Fruit fly (Drosophila melanogaster) whole organism, embryonic: ENCODE measurements around the gene Cyp4d14.

Experiments used
- Atf3 ChIP-seq: fragments of 200-800 bp; sonication (Bioruptor generic); optimal IDR thresholded peaks from 3 replicates; lab custom pipeline; 2016; ENCODE audit warnings: missing biosample characterization, missing genetic modification characterization
- Bdp1 ChIP-seq: fragments of 200-800 bp; sonication (Bioruptor generic); optimal IDR thresholded peaks from 3 replicates; lab custom pipeline; 2016; ENCODE audit warnings: missing biosample characterization, missing genetic modification characterization
- CG10366 ChIP-seq: fragments of 200-800 bp; sonication (Bioruptor generic); IDR thresholded peaks from 2 replicates; pipeline ENCODE4 v1.3.6; 2022; ENCODE audit warnings: missing biosample characterization, missing genetic modification characterization
- CG11560 ChIP-seq: fragments of 200-800 bp; sonication (Bioruptor generic); IDR thresholded peaks from 3 replicates; pipeline ENCODE4 v1.3.6; 2022; ENCODE audit warnings: missing biosample characterization, missing genetic modification characterization
- CG11695 ChIP-seq: fragments of 200-800 bp; sonication (Bioruptor generic); IDR thresholded peaks from 3 replicates; pipeline ENCODE4 v1.3.6; 2022; ENCODE audit warnings: missing biosample characterization, missing genetic modification characterization
- CG12071 ChIP-seq: fragments of 200-800 bp; sonication (Bioruptor generic); optimal IDR thresholded peaks from 3 replicates; lab custom pipeline; 2018; ENCODE audit warnings: missing biosample characterization, mild to moderate bottlenecking, missing genetic modification characterization
- CG12299 ChIP-seq: fragments of 200-800 bp; sonication (Bioruptor generic); optimal IDR thresholded peaks from 2 replicates; lab custom pipeline; 2018; ENCODE audit warnings: missing biosample characterization, mild to moderate bottlenecking, missing genetic modification characterization
- CG12769 ChIP-seq: fragments of 200-800 bp; sonication (Bioruptor generic); optimal IDR thresholded peaks from 2 replicates; lab custom pipeline; 2019; ENCODE audit warnings: missing biosample characterization, mild to moderate bottlenecking, missing genetic modification characterization, moderate library complexity
- CG12942 ChIP-seq: fragments of 200-800 bp; sonication (Bioruptor generic); optimal IDR thresholded peaks from 3 replicates; lab custom pipeline; 2016; ENCODE audit warnings: missing biosample characterization, missing genetic modification characterization
- CG14050 ChIP-seq: fragments of 200-800 bp; sonication (Bioruptor generic); IDR thresholded peaks from 3 replicates; pipeline ENCODE4 v1.3.6; 2022; ENCODE audit warnings: missing biosample characterization, missing genetic modification characterization
- CG14860 ChIP-seq: fragments of 200-800 bp; sonication (Bioruptor generic); IDR thresholded peaks from 3 replicates; pipeline ENCODE4 v1.3.6; 2022; ENCODE audit warnings: missing biosample characterization, missing genetic modification characterization; ENCODE audit not compliant: partially characterized antibody
- CG15601 ChIP-seq: fragments of 200-800 bp; sonication (Bioruptor generic); optimal IDR thresholded peaks from 3 replicates; lab custom pipeline; 2019; ENCODE audit warnings: missing biosample characterization, mild to moderate bottlenecking, missing genetic modification characterization, moderate library complexity
- CG17802 ChIP-seq: fragments of 200-800 bp; sonication (Bioruptor generic); optimal IDR thresholded peaks from 2 replicates; lab custom pipeline; 2018; ENCODE audit warnings: missing biosample characterization, mild to moderate bottlenecking, missing genetic modification characterization, moderate library complexity
- CG2199 ChIP-seq: fragments of 200-800 bp; sonication (Bioruptor generic); IDR thresholded peaks from 3 replicates; pipeline ENCODE4 v1.3.6; 2022; ENCODE audit warnings: missing biosample characterization, missing genetic modification characterization
- CG2202 ChIP-seq: fragments of 200-800 bp; sonication (Bioruptor generic); optimal IDR thresholded peaks from 2 replicates; lab custom pipeline; 2018; ENCODE audit warnings: missing biosample characterization, mild to moderate bottlenecking, missing genetic modification characterization
- CG3163 ChIP-seq: fragments of 200-800 bp; sonication (Bioruptor generic); optimal IDR thresholded peaks from 3 replicates; lab custom pipeline; 2016; ENCODE audit warnings: missing biosample characterization, missing genetic modification characterization
- CG42726 ChIP-seq: fragments of 200-800 bp; sonication (Bioruptor generic); IDR thresholded peaks from 2 replicates; pipeline ENCODE4 v1.3.6; 2022; ENCODE audit warnings: missing biosample characterization, missing genetic modification characterization; ENCODE audit not compliant: partially characterized antibody
- CG4360 ChIP-seq: fragments of 200-800 bp; sonication (Bioruptor generic); IDR thresholded peaks from 2 replicates; pipeline ENCODE4 v1.3.6; 2022; ENCODE audit warnings: missing biosample characterization, missing genetic modification characterization
- CG9609 ChIP-seq: fragments of 200-800 bp; sonication (Bioruptor generic); optimal IDR thresholded peaks from 3 replicates; lab custom pipeline; 2016; ENCODE audit warnings: missing biosample characterization, missing genetic modification characterization
- CG9727 ChIP-seq: fragments of 200-800 bp; sonication (Bioruptor generic); optimal IDR thresholded peaks from 3 replicates; lab custom pipeline; 2017; ENCODE audit warnings: missing biosample characterization, mild to moderate bottlenecking, missing genetic modification characterization
- CG9876 ChIP-seq: fragments of 200-800 bp; sonication (Bioruptor generic); optimal IDR thresholded peaks from 2 replicates; lab custom pipeline; 2016; ENCODE audit warnings: missing biosample characterization, missing genetic modification characterization
- Mad ChIP-seq: fragments of 200-800 bp; sonication (Bioruptor generic); optimal IDR thresholded peaks from 2 replicates; lab custom pipeline; 2016; ENCODE audit warnings: missing biosample characterization, missing genetic modification characterization
- Oli ChIP-seq: fragments of 200-800 bp; sonication (Bioruptor generic); optimal IDR thresholded peaks from 2 replicates; lab custom pipeline; 2018; ENCODE audit warnings: missing biosample characterization, mild to moderate bottlenecking, missing genetic modification characterization, moderate library complexity
- Trl ChIP-seq, 3 experiments: fragments of >200 bp in 2 of 3; fragments of 200-800 bp in 1 of 3; sonication (Bioruptor generic) in 1 of 3; optimal IDR thresholded peaks; 2 replicates in 1 of 3; 3 replicates in 2 of 3; lab custom pipeline; 2016 to 2017; ENCODE audit warnings: missing biosample characterization in 1 of 3, missing genetic modification characterization in 1 of 3
- Xbp1 ChIP-seq: fragments of 200-800 bp; sonication (Bioruptor generic); optimal IDR thresholded peaks from 3 replicates; lab custom pipeline; 2016; ENCODE audit warnings: missing biosample characterization, mild to moderate bottlenecking, missing genetic modification characterization
- YL-1 ChIP-seq: fragments of 200-800 bp; sonication (Bioruptor generic); optimal IDR thresholded peaks from 3 replicates; lab custom pipeline; 2017; ENCODE audit warnings: missing biosample characterization, mild to moderate bottlenecking, missing genetic modification characterization
- ab ChIP-seq: fragments of 200-800 bp; sonication (Bioruptor generic); optimal IDR thresholded peaks from 2 replicates; lab custom pipeline; 2016; ENCODE audit warnings: missing biosample characterization, missing genetic modification characterization
- bcd ChIP-seq: fragments of 200-800 bp; sonication (Bioruptor generic); optimal IDR thresholded peaks from 2 replicates; lab custom pipeline; 2017; ENCODE audit warnings: missing biosample characterization, mild to moderate bottlenecking, missing genetic modification characterization
- crc ChIP-seq: fragments of 200-800 bp; sonication (Bioruptor generic); optimal IDR thresholded peaks from 2 replicates; lab custom pipeline; 2016; ENCODE audit warnings: missing biosample characterization, missing genetic modification characterization
- dm ChIP-seq: fragments of 200-800 bp; sonication (Bioruptor generic); optimal IDR thresholded peaks from 3 replicates; lab custom pipeline; 2016; ENCODE audit warnings: missing biosample characterization, missing genetic modification characterization
- dmrt11E ChIP-seq: fragments of 200-800 bp; sonication (Bioruptor generic); optimal IDR thresholded peaks from 3 replicates; lab custom pipeline; 2018; ENCODE audit warnings: missing biosample characterization, mild to moderate bottlenecking, missing genetic modification characterization, moderate library complexity
- fd96Cb ChIP-seq: fragments of 200-800 bp; sonication (Bioruptor generic); optimal IDR thresholded peaks from 2 replicates; lab custom pipeline; 2018; ENCODE audit warnings: missing biosample characterization, mild to moderate bottlenecking, missing genetic modification characterization, moderate library complexity
- gcm ChIP-seq: fragments of 200-800 bp; sonication (Bioruptor generic); optimal IDR thresholded peaks from 2 replicates; lab custom pipeline; 2019; ENCODE audit warnings: missing biosample characterization, mild to moderate bottlenecking, missing genetic modification characterization, moderate library complexity
- gro ChIP-seq: fragments of 200-800 bp; sonication (Bioruptor generic); optimal IDR thresholded peaks from 2 replicates; lab custom pipeline; 2016; ENCODE audit warnings: missing biosample characterization, missing genetic modification characterization
- her ChIP-seq: fragments of 200-800 bp; sonication (Bioruptor generic); optimal IDR thresholded peaks from 2 replicates; lab custom pipeline; 2016; ENCODE audit warnings: missing biosample characterization, missing genetic modification characterization
- luna ChIP-seq: fragments of 200-800 bp; sonication (Bioruptor generic); optimal IDR thresholded peaks from 2 replicates; lab custom pipeline; 2016; ENCODE audit warnings: missing biosample characterization, missing genetic modification characterization
- oc ChIP-seq: fragments of 200-800 bp; sonication (Bioruptor generic); optimal IDR thresholded peaks from 2 replicates; lab custom pipeline; 2018; ENCODE audit warnings: missing biosample characterization, mild to moderate bottlenecking, missing genetic modification characterization, moderate library complexity
- onecut ChIP-seq: fragments of 200-800 bp; sonication (Bioruptor generic); IDR thresholded peaks from 2 replicates; pipeline ENCODE4 v1.3.6; 2022; ENCODE audit warnings: missing biosample characterization, missing genetic modification characterization
- pb ChIP-seq: fragments of 200-800 bp; sonication (Bioruptor generic); optimal IDR thresholded peaks from 3 replicates; lab custom pipeline; 2016; ENCODE audit warnings: missing biosample characterization, missing genetic modification characterization
- pita ChIP-seq: fragments of 200-800 bp; sonication (Bioruptor generic); optimal IDR thresholded peaks from 2 replicates; lab custom pipeline; 2017; ENCODE audit warnings: missing biosample characterization, mild to moderate bottlenecking, missing genetic modification characterization
- pum ChIP-seq: fragments of 200-800 bp; sonication (Bioruptor generic); optimal IDR thresholded peaks from 2 replicates; lab custom pipeline; 2016; ENCODE audit warnings: missing biosample characterization, missing genetic modification characterization
- sim ChIP-seq: fragments of 200-800 bp; sonication (Bioruptor generic); IDR thresholded peaks from 2 replicates; pipeline ENCODE4 v1.3.6; 2022; ENCODE audit warnings: missing biosample characterization, missing genetic modification characterization
- sug ChIP-seq: fragments of 200-800 bp; optimal IDR thresholded peaks from 2 replicates; lab custom pipeline; 2019; ENCODE audit warnings: missing biosample characterization, mild to moderate bottlenecking, missing genetic modification characterization, moderate library complexity
- tgo ChIP-seq: fragments of 200-800 bp; sonication (Bioruptor generic); IDR thresholded peaks from 3 replicates; pipeline ENCODE4 v1.3.6; 2022; ENCODE audit warnings: missing biosample characterization, missing genetic modification characterization
- tio ChIP-seq: fragments of 200-800 bp; sonication (Bioruptor generic); optimal IDR thresholded peaks from 2 replicates; lab custom pipeline; 2017; ENCODE audit warnings: missing biosample characterization, missing genetic modification characterization, inconsistent platforms
- toy ChIP-seq: fragments of 200-800 bp; sonication (Bioruptor generic); IDR thresholded peaks from 2 replicates; pipeline ENCODE4 v1.3.6; 2022; ENCODE audit warnings: missing biosample characterization, missing genetic modification characterization
- ttk ChIP-seq: fragments of 200-800 bp; sonication (Bioruptor generic); IDR thresholded peaks from 2 replicates; pipeline ENCODE4 v2.1.2; 2022; ENCODE audit warnings: missing biosample characterization, missing genetic modification characterization
- usp ChIP-seq: fragments of >200 bp; optimal IDR thresholded peaks from 2 replicates; lab custom pipeline; 2017; ENCODE audit warnings: missing biosample characterization, missing genetic modification characterization
- zfh2 ChIP-seq: fragments of 200-800 bp; sonication (Bioruptor generic); optimal IDR thresholded peaks from 2 replicates; lab custom pipeline; 2016; ENCODE audit warnings: missing biosample characterization, missing genetic modification characterization

The Cyp4d14 gene

DNA sequence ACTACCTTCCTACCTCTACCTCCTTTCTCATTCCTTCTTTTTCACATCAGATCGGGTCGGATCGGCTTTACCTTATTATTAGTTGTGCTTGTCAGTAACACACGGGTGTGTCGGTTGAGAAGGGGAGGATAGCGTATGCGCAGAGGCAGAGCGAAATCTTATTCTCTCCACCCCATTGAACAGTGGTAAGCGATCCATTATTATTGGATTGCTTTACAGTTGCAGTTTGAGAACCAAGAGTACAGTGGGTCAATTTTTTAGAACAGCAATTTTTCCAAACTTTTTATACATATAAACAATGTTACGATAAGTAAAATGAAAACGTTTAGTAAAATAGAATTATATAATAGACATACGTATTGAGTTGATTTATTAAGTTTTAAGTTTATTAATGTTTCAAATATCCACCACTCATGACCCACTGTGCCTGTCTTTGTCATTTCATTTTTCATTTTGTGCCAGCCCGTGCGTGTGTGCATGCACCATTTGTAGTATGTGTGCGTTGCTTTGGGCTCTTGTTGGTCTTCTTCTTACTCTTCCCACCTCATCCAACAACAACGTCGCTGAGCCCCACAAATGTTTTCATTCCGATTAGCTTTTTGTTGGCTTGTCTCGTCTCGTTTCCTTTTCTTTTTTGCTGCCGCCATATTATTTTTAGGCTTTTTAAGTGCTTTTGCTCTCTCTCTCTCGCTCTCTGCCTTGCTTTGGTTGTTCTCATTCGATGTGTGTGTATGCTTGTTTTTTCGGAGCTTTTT lies 37.4 kb downstream of the Cyp4d14 start (continued):
- TF ChIP-seq Atf3 (GFP tag; lab: Kevin White, UChicago): peak; percentile 88
- peak; percentile 68 to 95 for TF ChIP-seq Trl (optimal IDR thresholded peaks at IDR 0.05; lab: Kevin White, UChicago)
- peak; percentile 90 for TF ChIP-seq Trl (GFP tag; optimal IDR thresholded peaks at IDR 0.05; lab: Kevin White, UChicago)
- TF ChIP-seq dmrt11E: peak; percentile 100
- TF ChIP-seq CG10366 (GFP tag; lab: Robert Waterston, UW): peak; percentile 97
- peak; percentile 93 for TF ChIP-seq CG12769 (tag; lab: Kevin White, UChicago)
- TF ChIP-seq YL-1 (GFP tag; lab: Kevin White, UChicago): peak; percentile 96
- TF ChIP-seq CG15601 (tag; lab: Kevin White, UChicago): peak; percentile 99
- peak; percentile 100 for TF ChIP-seq CG11695
- TF ChIP-seq her (GFP tag; lab: Kevin White, UChicago): peak; percentile 55
- TF ChIP-seq Xbp1 (GFP tag; lab: Kevin White, UChicago): peak; percentile 98
- TF ChIP-seq CG4360 (GFP tag; lab: Robert Waterston, UW): peak; percentile 91
- TF ChIP-seq pum (GFP tag; lab: Kevin White, UChicago): peak; percentile 89
- peak; percentile 99 for TF ChIP-seq Oli (tag; lab: Kevin White, UChicago)
- TF ChIP-seq usp (GFP tag; lab: Kevin White, UChicago): no peak
- TF ChIP-seq tio (GFP tag; lab: Kevin White, UChicago): peak; percentile 99
- no peak; the same call in 1 of the 2 replicates for TF ChIP-seq CG42726 (GFP tag; lab: Robert Waterston, UW)
- TF ChIP-seq CG12942: peak; percentile 97
- TF ChIP-seq CG2199: peak; percentile 97
- peak; percentile 99 for TF ChIP-seq CG2202 (tag; lab: Kevin White, UChicago)
- peak; percentile 80 for TF ChIP-seq pb (GFP tag; lab: Kevin White, UChicago)
- peak; percentile 71 for TF ChIP-seq dm (GFP tag; lab: Kevin White, UChicago)
- peak; percentile 77 for TF ChIP-seq CG14860 (GFP tag; lab: Robert Waterston, UW)
- peak; percentile 92 for TF ChIP-seq gro (GFP tag; lab: Kevin White, UChicago)
- peak; percentile 69 for TF ChIP-seq luna (GFP tag; lab: Kevin White, UChicago)
- peak; percentile 83 for TF ChIP-seq crc (GFP tag; lab: Kevin White, UChicago)
- TF ChIP-seq pita: no peak
- TF ChIP-seq CG12071: peak; percentile 98
- TF ChIP-seq ab (GFP tag; lab: Kevin White, UChicago): peak; percentile 20
- TF ChIP-seq CG9609 (GFP tag; lab: Kevin White, UChicago): peak; percentile 91
- TF ChIP-seq bcd (GFP tag; lab: Kevin White, UChicago): peak; percentile 99
- TF ChIP-seq Mad (GFP tag; lab: Kevin White, UChicago): peak; percentile 95
- TF ChIP-seq gcm (GFP tag; lab: Kevin White, UChicago): peak; percentile 99
- TF ChIP-seq CG17802 (tag; lab: Kevin White, UChicago): peak; percentile 92
- TF ChIP-seq CG11560 (tag; lab: Robert Waterston, UW): peak; percentile 91
- peak; percentile 99 for TF ChIP-seq tgo (GFP tag; lab: Robert Waterston, UW)
- TF ChIP-seq ttk (GFP tag; lab: Robert Waterston, UW): peak; percentile 98
- TF ChIP-seq toy (GFP tag; lab: Robert Waterston, UW): peak; percentile 98
- peak; percentile 98 for TF ChIP-seq CG9727 (GFP tag; lab: Kevin White, UChicago)
- peak; percentile 62 for TF ChIP-seq CG9876 (GFP tag; lab: Kevin White, UChicago)
- peak; percentile 87 for TF ChIP-seq Bdp1
- TF ChIP-seq CG12299 (tag; lab: Kevin White, UChicago): peak; percentile 99
- TF ChIP-seq onecut (GFP tag; lab: Robert Waterston, UW): peak; percentile 95
- TF ChIP-seq fd96Cb (tag; lab: Kevin White, UChicago): peak; percentile 99
- peak; percentile 35 for TF ChIP-seq CG3163 (GFP tag; lab: Kevin White, UChicago)
- peak; percentile 94 for TF ChIP-seq zfh2 (GFP tag; lab: Kevin White, UChicago)
- TF ChIP-seq CG14050 (GFP tag; lab: Robert Waterston, UW): peak; percentile 98
- TF ChIP-seq sug (tag; lab: Kevin White, UChicago): peak; percentile 98
- peak; percentile 98 for TF ChIP-seq sim
- TF ChIP-seq oc: peak; percentile 99
